Fruit fly (Drosophila melanogaster) whole organism, pupa: ENCODE data around the gene CG9776.

Experiments used
- CG10348 ChIP-seq: fragments of 200-800 bp; sonication (Bioruptor generic); IDR thresholded peaks from 2 replicates; pipeline ENCODE4 v1.3.6; 2022; ENCODE audit warnings: missing biosample characterization, missing genetic modification characterization
- CG12605 ChIP-seq: fragments of 200-800 bp; sonication (Bioruptor generic); IDR thresholded peaks from 2 replicates; pipeline ENCODE4 v1.3.6; 2022; ENCODE audit warnings: missing biosample characterization, missing genetic modification characterization
- CG13204 ChIP-seq: fragments of 200-800 bp; sonication (Bioruptor generic); optimal IDR thresholded peaks from 2 replicates; lab custom pipeline; 2018; ENCODE audit warnings: missing biosample characterization, mild to moderate bottlenecking, missing genetic modification characterization, moderate library complexity
- CG14655 ChIP-seq: fragments of 200-800 bp; sonication (Bioruptor generic); optimal IDR thresholded peaks from 3 replicates; lab custom pipeline; 2017; ENCODE audit warnings: mild to moderate bottlenecking, missing biosample characterization, missing genetic modification reagents, missing genetic modification characterization
- CG15710 ChIP-seq: fragments of 200-800 bp; sonication (Bioruptor generic); optimal IDR thresholded peaks from 2 replicates; lab custom pipeline; 2018; ENCODE audit warnings: missing biosample characterization, mild to moderate bottlenecking, missing genetic modification characterization, moderate library complexity
- CG17806 ChIP-seq: fragments of 200-800 bp; sonication (Bioruptor generic); optimal IDR thresholded peaks from 2 replicates; lab custom pipeline; 2018; ENCODE audit warnings: missing biosample characterization, mild to moderate bottlenecking, missing genetic modification characterization, moderate library complexity
- CG34367 ChIP-seq: fragments of 200-800 bp; sonication (Bioruptor generic); optimal IDR thresholded peaks from 2 replicates; lab custom pipeline; 2018; ENCODE audit warnings: missing biosample characterization, mild to moderate bottlenecking, missing genetic modification characterization
- CG8159 ChIP-seq: fragments of 200-800 bp; sonication (Bioruptor generic); optimal IDR thresholded peaks from 3 replicates; lab custom pipeline; 2018; ENCODE audit warnings: missing biosample characterization, mild to moderate bottlenecking, missing genetic modification characterization, moderate library complexity
- CG8301 ChIP-seq: fragments of 200-800 bp; sonication (Bioruptor generic); optimal IDR thresholded peaks from 2 replicates; lab custom pipeline; 2018; ENCODE audit warnings: missing biosample characterization, mild to moderate bottlenecking, missing genetic modification characterization
- gl ChIP-seq: fragments of 200-800 bp; sonication (Bioruptor generic); optimal IDR thresholded peaks from 2 replicates; lab custom pipeline; 2018; ENCODE audit warnings: missing biosample characterization, mild to moderate bottlenecking, missing genetic modification characterization

dm6 chr3R:4294689-4295088 is 39.2 kb downstream of the CG9776 start, which contains the start of gene Nepl11:
- TF ChIP-seq CG14655, result no peak
- no peak for TF ChIP-seq gl (tag; lab: Kevin White, UChicago)
- no peak for TF ChIP-seq CG34367
- TF ChIP-seq CG8159 (tag; lab: Kevin White, UChicago), result no peak
- no peak for TF ChIP-seq CG13204 (GFP tag; lab: Kevin White, UChicago)
- no peak for TF ChIP-seq CG17806 (tag; lab: Kevin White, UChicago)
- no peak for TF ChIP-seq CG15710 (tag; lab: Kevin White, UChicago)
- no peak for TF ChIP-seq CG8301 (tag; lab: Kevin White, UChicago)
- no peak for TF ChIP-seq CG10348 (GFP tag; lab: Robert Waterston, UW)
- no peak for TF ChIP-seq CG12605 (GFP tag; lab: Robert Waterston, UW)
